Worm (Caenorhabditis elegans) whole organism, L4 larva: ENCODE measurements around the gene C16D2.1.

Experiments
- ZK546.5 ChIP-seq, 2 experiments: sonication (generic microtip); optimal IDR thresholded peaks; 2 replicates each; lab custom pipeline; 2017; ENCODE audit warnings: missing biosample characterization in 2 of 2, missing genetic modification characterization in 2 of 2
- ama-1 ChIP-seq: fragments of 150-350 bp; optimal IDR thresholded peaks from 2 replicates; lab custom pipeline; 2014; ENCODE audit warnings: inconsistent platforms, mixed read lengths
- lir-3 ChIP-seq: sonication (generic microtip); optimal IDR thresholded peaks from 2 replicates; lab custom pipeline; 2016; ENCODE audit warnings: mild to moderate bottlenecking, missing genetic modification characterization, missing compliant biosample characterization
- mep-1 ChIP-seq: fragments of 150-350 bp; sonication (generic microtip); optimal IDR thresholded peaks from 3 replicates; lab custom pipeline; 2014; ENCODE audit warnings: missing biosample characterization, missing genetic modification characterization
- nhr-237 ChIP-seq: sonication (generic microtip); optimal IDR thresholded peaks from 2 replicates; lab custom pipeline; 2017; ENCODE audit warnings: missing biosample characterization, missing genetic modification characterization
- php-3 ChIP-seq: fragments of 200-800 bp; sonication (Bioruptor generic); IDR thresholded peaks from 2 replicates; pipeline ENCODE4 v1.3.6; 2022; ENCODE audit warnings: missing genetic modification reagents, missing genetic modification characterization, missing compliant biosample characterization
- pqm-1 ChIP-seq: sonication (generic microtip); optimal IDR thresholded peaks from 2 replicates; lab custom pipeline; 2017; ENCODE audit warnings: missing biosample characterization, missing genetic modification characterization

DNA sequence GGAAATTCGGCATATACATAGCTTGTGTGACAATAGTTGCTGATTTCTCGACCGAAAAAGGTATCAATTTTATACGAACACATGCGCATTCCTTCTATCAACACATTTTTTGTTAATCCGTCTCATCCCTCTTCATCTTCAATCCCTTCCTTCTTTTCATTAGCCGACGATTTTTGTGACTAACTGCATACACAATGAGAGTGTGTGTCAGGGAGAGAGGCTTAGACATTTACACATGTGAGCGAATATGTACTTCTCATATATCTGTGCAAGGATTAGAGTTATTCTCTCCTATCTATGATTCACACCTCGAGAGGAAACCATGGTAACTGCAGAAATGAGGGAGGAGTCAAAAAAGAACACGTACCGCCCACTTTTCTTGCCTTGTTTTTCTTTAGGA lies 1.1 kb upstream of the C16D2.1 start:
- TF ChIP-seq ama-1 (lab: Kevin White, UChicago) = no peak
- TF ChIP-seq mep-1 (tag; lab: Kevin White, UChicago) = no peak
- TF ChIP-seq php-3 (GFP tag; lab: Robert Waterston, UW) = no peak
- no peak for TF ChIP-seq nhr-237 (tag; lab: Kevin White, UChicago)
- no peak for TF ChIP-seq pqm-1
- TF ChIP-seq lir-3 = no peak
- no peak for TF ChIP-seq ZK546.5 (tag; optimal IDR thresholded peaks at IDR 0.05; lab: Kevin White, UChicago)
